Fruit fly (Drosophila melanogaster) whole organism, embryonic: ENCODE measurements around the gene CG34126.

Experiments used
- Abd-B ChIP-seq: fragments of 200-800 bp; sonication (Bioruptor generic); optimal IDR thresholded peaks from 2 replicates; lab custom pipeline; 2018; ENCODE audit warnings: missing biosample characterization, mild to moderate bottlenecking, missing genetic modification characterization, moderate library complexity
- Bdp1 ChIP-seq: fragments of 200-800 bp; sonication (Bioruptor generic); optimal IDR thresholded peaks from 3 replicates; lab custom pipeline; 2016; ENCODE audit warnings: missing biosample characterization, missing genetic modification characterization
- CG10209 ChIP-seq: fragments of 200-800 bp; sonication (Bioruptor generic); optimal IDR thresholded peaks from 3 replicates; lab custom pipeline; 2017; ENCODE audit warnings: missing biosample characterization, mild to moderate bottlenecking, missing genetic modification characterization, missing genetic modification reagents
- CG10274 ChIP-seq: fragments of 200-800 bp; sonication (Bioruptor generic); optimal IDR thresholded peaks from 3 replicates; lab custom pipeline; 2017; ENCODE audit warnings: missing biosample characterization, mild to moderate bottlenecking, missing genetic modification characterization
- CG10565 ChIP-seq: fragments of 200-800 bp; sonication (Bioruptor generic); optimal IDR thresholded peaks from 3 replicates; lab custom pipeline; 2016; ENCODE audit warnings: missing biosample characterization, mild to moderate bottlenecking, missing genetic modification characterization
- CG11247 ChIP-seq: fragments of 200-800 bp; sonication (Bioruptor generic); IDR thresholded peaks from 2 replicates; pipeline ENCODE4 v1.3.6; 2022; ENCODE audit warnings: missing biosample characterization, missing genetic modification characterization
- CG11560 ChIP-seq: fragments of 200-800 bp; sonication (Bioruptor generic); IDR thresholded peaks from 3 replicates; pipeline ENCODE4 v1.3.6; 2022; ENCODE audit warnings: missing biosample characterization, missing genetic modification characterization
- CG12219 ChIP-seq: fragments of 200-800 bp; sonication (Bioruptor generic); optimal IDR thresholded peaks from 3 replicates; lab custom pipeline; 2018; ENCODE audit warnings: missing biosample characterization, mild to moderate bottlenecking, missing genetic modification characterization
- CG12236 ChIP-seq: fragments of 200-800 bp; sonication (Bioruptor generic); optimal IDR thresholded peaks from 2 replicates; lab custom pipeline; 2016; ENCODE audit warnings: missing biosample characterization, missing genetic modification characterization
- CG13296 ChIP-seq: fragments of 200-800 bp; sonication (Bioruptor generic); optimal IDR thresholded peaks from 3 replicates; lab custom pipeline; 2018; ENCODE audit warnings: missing biosample characterization, mild to moderate bottlenecking, missing genetic modification characterization
- CG16815 ChIP-seq: fragments of 200-800 bp; sonication (Bioruptor generic); optimal IDR thresholded peaks from 3 replicates; lab custom pipeline; 2017; ENCODE audit warnings: missing biosample characterization, mild to moderate bottlenecking, missing genetic modification characterization
- CG17802 ChIP-seq: fragments of 200-800 bp; sonication (Bioruptor generic); optimal IDR thresholded peaks from 2 replicates; lab custom pipeline; 2018; ENCODE audit warnings: missing biosample characterization, mild to moderate bottlenecking, missing genetic modification characterization, moderate library complexity
- CG1792 ChIP-seq: fragments of 200-800 bp; sonication (Bioruptor generic); optimal IDR thresholded peaks from 2 replicates; lab custom pipeline; 2016; ENCODE audit warnings: missing biosample characterization, missing genetic modification characterization
- CG30020 ChIP-seq: fragments of 200-800 bp; optimal IDR thresholded peaks from 2 replicates; lab custom pipeline; 2019; ENCODE audit warnings: missing biosample characterization, mild to moderate bottlenecking, missing genetic modification characterization, moderate library complexity
- CG31388 ChIP-seq: fragments of 200-800 bp; sonication (Bioruptor generic); optimal IDR thresholded peaks from 2 replicates; lab custom pipeline; 2016; ENCODE audit warnings: missing biosample characterization, missing genetic modification characterization
- CG33557 ChIP-seq: fragments of 200-800 bp; sonication (Bioruptor generic); optimal IDR thresholded peaks from 2 replicates; lab custom pipeline; 2019; ENCODE audit warnings: missing biosample characterization, mild to moderate bottlenecking, missing genetic modification characterization, moderate library complexity
- CG4617 ChIP-seq: fragments of 200-800 bp; sonication (Bioruptor generic); optimal IDR thresholded peaks from 3 replicates; lab custom pipeline; 2016; ENCODE audit warnings: missing biosample characterization, missing genetic modification characterization, borderline replicate concordance
- CG4854 ChIP-seq: fragments of 200-800 bp; sonication (Bioruptor generic); optimal IDR thresholded peaks from 2 replicates; lab custom pipeline; 2016; ENCODE audit warnings: missing biosample characterization, missing genetic modification characterization, inconsistent platforms
- CG7786 ChIP-seq: fragments of 200-800 bp; sonication (Bioruptor generic); optimal IDR thresholded peaks from 2 replicates; lab custom pipeline; 2016; ENCODE audit warnings: missing biosample characterization, missing genetic modification characterization
- CG8281 ChIP-seq: fragments of 200-800 bp; sonication (Bioruptor generic); optimal IDR thresholded peaks from 2 replicates; lab custom pipeline; 2018; ENCODE audit warnings: missing biosample characterization, mild to moderate bottlenecking, missing genetic modification characterization, moderate library complexity
- CG8359 ChIP-seq: fragments of 200-800 bp; sonication (Bioruptor generic); optimal IDR thresholded peaks from 2 replicates; lab custom pipeline; 2017; ENCODE audit warnings: missing biosample characterization, mild to moderate bottlenecking, missing genetic modification characterization, borderline replicate concordance
- CTCF ChIP-seq: fragments of 200-800 bp; sonication (Bioruptor generic); optimal IDR thresholded peaks from 2 replicates; lab custom pipeline; 2017; ENCODE audit warnings: missing biosample characterization, mild to moderate bottlenecking, missing genetic modification characterization, moderate library complexity
- Deaf1 ChIP-seq: fragments of 200-800 bp; optimal IDR thresholded peaks from 3 replicates; lab custom pipeline; 2019; ENCODE audit warnings: missing biosample characterization, mild to moderate bottlenecking, missing genetic modification characterization, moderate library complexity
- Fer1 ChIP-seq: fragments of 200-800 bp; sonication (Bioruptor generic); optimal IDR thresholded peaks from 2 replicates; lab custom pipeline; 2017; ENCODE audit warnings: missing biosample characterization, mild to moderate bottlenecking, missing genetic modification characterization
- HLH3B ChIP-seq: fragments of 200-800 bp; sonication (Bioruptor generic); IDR thresholded peaks from 2 replicates; pipeline ENCODE4 v1.3.6; 2022; ENCODE audit warnings: missing biosample characterization, missing genetic modification characterization
- Hmx ChIP-seq: fragments of 200-800 bp; sonication (Bioruptor generic); optimal IDR thresholded peaks from 2 replicates; lab custom pipeline; 2016; ENCODE audit warnings: missing biosample characterization, missing genetic modification characterization
- NC2α ChIP-seq: fragments of 200-800 bp; sonication (Bioruptor generic); optimal IDR thresholded peaks from 2 replicates; lab custom pipeline; 2016; ENCODE audit warnings: missing biosample characterization, missing genetic modification characterization
- Scr ChIP-seq: fragments of 200-800 bp; sonication (Bioruptor generic); IDR thresholded peaks from 2 replicates; pipeline ENCODE4 v1.3.6; 2022; ENCODE audit warnings: missing biosample characterization, missing genetic modification characterization; ENCODE audit not compliant: partially characterized antibody
- Spps ChIP-seq: fragments of 200-800 bp; sonication (Bioruptor generic); optimal IDR thresholded peaks from 2 replicates; lab custom pipeline; 2018; ENCODE audit warnings: missing biosample characterization, mild to moderate bottlenecking, missing genetic modification characterization
- Xbp1 ChIP-seq: fragments of 200-800 bp; sonication (Bioruptor generic); optimal IDR thresholded peaks from 3 replicates; lab custom pipeline; 2016; ENCODE audit warnings: missing biosample characterization, mild to moderate bottlenecking, missing genetic modification characterization
- amos ChIP-seq: fragments of 200-800 bp; sonication (Bioruptor generic); IDR thresholded peaks from 2 replicates; pipeline ENCODE4 v1.3.6; 2022; ENCODE audit warnings: missing biosample characterization, missing genetic modification characterization; ENCODE audit not compliant: partially characterized antibody
- ase ChIP-seq: fragments of 200-800 bp; sonication (Bioruptor generic); IDR thresholded peaks from 3 replicates; pipeline ENCODE4 v1.3.6; 2022; ENCODE audit warnings: missing biosample characterization, missing genetic modification characterization
- ash1 ChIP-seq: fragments of 200-800 bp; sonication (Bioruptor generic); optimal IDR thresholded peaks from 2 replicates; lab custom pipeline; 2018; ENCODE audit warnings: missing biosample characterization, mild to moderate bottlenecking, missing genetic modification characterization
- bsh ChIP-seq, 2 experiments: fragments of 200-800 bp; sonication (Bioruptor generic); optimal IDR thresholded peaks; 2 replicates each; lab custom pipeline; 2017 to 2018; ENCODE audit warnings: mild to moderate bottlenecking in 2 of 2, missing biosample characterization in 2 of 2, missing genetic modification characterization in 2 of 2, moderate library complexity in 1 of 2
- btn ChIP-seq: fragments of 200-800 bp; sonication (Bioruptor generic); optimal IDR thresholded peaks from 2 replicates; lab custom pipeline; 2016; ENCODE audit warnings: missing biosample characterization, missing genetic modification characterization
- chm ChIP-seq: fragments of 200-800 bp; sonication (Bioruptor generic); IDR thresholded peaks from 2 replicates; pipeline ENCODE4 v1.3.6; 2022; ENCODE audit warnings: missing biosample characterization, missing genetic modification characterization
- cwo ChIP-seq: fragments of 200-800 bp; sonication (Bioruptor generic); optimal IDR thresholded peaks from 3 replicates; lab custom pipeline; 2017; ENCODE audit warnings: missing biosample characterization, missing genetic modification characterization, mild to moderate bottlenecking, moderate library complexity, missing genetic modification reagents
- gem ChIP-seq: fragments of 200-800 bp; sonication (Bioruptor generic); optimal IDR thresholded peaks from 2 replicates; lab custom pipeline; 2019; ENCODE audit warnings: missing biosample characterization, mild to moderate bottlenecking, missing genetic modification characterization, moderate library complexity
- gfzf ChIP-seq: fragments of 200-800 bp; sonication (Bioruptor generic); optimal IDR thresholded peaks from 2 replicates; lab custom pipeline; 2016; ENCODE audit warnings: missing biosample characterization, mild to moderate bottlenecking, missing genetic modification characterization, moderate library complexity
- gro ChIP-seq: fragments of 200-800 bp; sonication (Bioruptor generic); optimal IDR thresholded peaks from 2 replicates; lab custom pipeline; 2016; ENCODE audit warnings: missing biosample characterization, missing genetic modification characterization
- gsb-n ChIP-seq: fragments of 200-800 bp; sonication (Bioruptor generic); optimal IDR thresholded peaks from 3 replicates; lab custom pipeline; 2018; ENCODE audit warnings: missing biosample characterization, mild to moderate bottlenecking, missing genetic modification characterization
- gt ChIP-seq: fragments of 200-800 bp; sonication (Bioruptor generic); IDR thresholded peaks from 2 replicates; pipeline ENCODE4 v1.3.6; 2022; ENCODE audit warnings: missing biosample characterization, missing genetic modification characterization
- hb ChIP-seq: fragments of 200-800 bp; sonication (Bioruptor generic); IDR thresholded peaks from 3 replicates; pipeline ENCODE4 v1.3.6; 2022; ENCODE audit warnings: missing biosample characterization, missing genetic modification characterization; ENCODE audit not compliant: partially characterized antibody
- kni ChIP-seq: fragments of 200-800 bp; sonication (Bioruptor generic); optimal IDR thresholded peaks from 3 replicates; lab custom pipeline; 2017; ENCODE audit warnings: mild to moderate bottlenecking, missing biosample characterization, missing genetic modification reagents, missing genetic modification characterization
- onecut ChIP-seq: fragments of 200-800 bp; sonication (Bioruptor generic); IDR thresholded peaks from 2 replicates; pipeline ENCODE4 v1.3.6; 2022; ENCODE audit warnings: missing biosample characterization, missing genetic modification characterization
- org-1 ChIP-seq: fragments of 200-800 bp; sonication (Bioruptor generic); optimal IDR thresholded peaks from 2 replicates; lab custom pipeline; 2017; ENCODE audit warnings: missing biosample characterization, missing genetic modification characterization
- pita ChIP-seq: fragments of 200-800 bp; sonication (Bioruptor generic); optimal IDR thresholded peaks from 2 replicates; lab custom pipeline; 2017; ENCODE audit warnings: missing biosample characterization, mild to moderate bottlenecking, missing genetic modification characterization
- tio ChIP-seq: fragments of 200-800 bp; sonication (Bioruptor generic); optimal IDR thresholded peaks from 2 replicates; lab custom pipeline; 2017; ENCODE audit warnings: missing biosample characterization, missing genetic modification characterization, inconsistent platforms
- unc-4 ChIP-seq: fragments of 200-800 bp; sonication (Bioruptor generic); IDR thresholded peaks from 2 replicates; pipeline ENCODE4 v1.3.6; 2022; ENCODE audit warnings: missing biosample characterization, missing genetic modification characterization; ENCODE audit not compliant: partially characterized antibody

The CG34126 gene

dm6 chr2L:5000287-5000871 is 19.0 kb downstream of the CG34126 start (continued):
- TF ChIP-seq gro (peak; percentile 17), ash1 (GFP tag; lab: Kevin White, UChicago) (no peak), Scr (GFP tag; lab: Robert Waterston, UW) (no peak), CG33557 (GFP tag; lab: Kevin White, UChicago) (peak; percentile 96), chm (peak; percentile 87), CG10209 (GFP tag; lab: Kevin White, UChicago) (peak; percentile 83), gem (tag; lab: Kevin White, UChicago) (peak; percentile 94), unc-4 (GFP tag; lab: Robert Waterston, UW) (no peak), CG30020 (tag; lab: Kevin White, UChicago) (peak; percentile 60), CG16815 (GFP tag; lab: Kevin White, UChicago) (peak; percentile 90), CG31388 (no peak), CG4617 (peak; percentile 34), CG8359 (GFP tag; lab: Kevin White, UChicago) (peak; percentile 68), ase (GFP tag; lab: Robert Waterston, UW) (peak; percentile 48; the same call in 2 of the 3 replicates), kni (peak; percentile 78), Abd-B (GFP tag; lab: Kevin White, UChicago) (peak; percentile 68), CG1792 (GFP tag; lab: Kevin White, UChicago) (peak; percentile 9), Xbp1 (GFP tag; lab: Kevin White, UChicago) (peak; percentile 79), btn (GFP tag; lab: Kevin White, UChicago) (no peak), CG7786 (GFP tag; lab: Kevin White, UChicago) (peak; percentile 79), Bdp1 (GFP tag; lab: Kevin White, UChicago) (peak; percentile 48), CG12219 (peak; percentile 64), CG12236 (GFP tag; lab: Kevin White, UChicago) (peak; percentile 63), CTCF (GFP tag; lab: Kevin White, UChicago) (peak; percentile 20), org-1 (GFP tag; lab: Kevin White, UChicago) (peak; percentile 78), tio (GFP tag; lab: Kevin White, UChicago) (peak; percentile 85), NC2α (GFP tag; lab: Kevin White, UChicago) (no peak), pita (GFP tag; lab: Kevin White, UChicago) (no peak), CG11247 (GFP tag; lab: Robert Waterston, UW) (peak; percentile 59), Deaf1 (peak; percentile 85), CG8281 (tag; lab: Kevin White, UChicago) (peak; percentile 57), gfzf (GFP tag; lab: Kevin White, UChicago) (no peak), CG13296 (GFP tag; lab: Kevin White, UChicago) (peak; percentile 81), gt (GFP tag; lab: Robert Waterston, UW) (no peak), cwo (GFP tag; lab: Kevin White, UChicago) (peak; percentile 74), hb (GFP tag; lab: Robert Waterston, UW) (no peak), Spps (tag; lab: Kevin White, UChicago) (peak; percentile 55), Hmx (GFP tag; lab: Kevin White, UChicago) (peak; percentile 69), Fer1 (GFP tag; lab: Kevin White, UChicago) (peak; percentile 86), HLH3B (peak; percentile 84), onecut (GFP tag; lab: Robert Waterston, UW) (peak; percentile 79), gsb-n (tag; lab: Kevin White, UChicago) (peak; percentile 73), CG17802 (tag; lab: Kevin White, UChicago) (peak; percentile 33), amos (GFP tag; lab: Robert Waterston, UW) (no peak), CG10565 (GFP tag; lab: Kevin White, UChicago) (no peak), CG11560 (peak; percentile 55; the same call in 2 of the 3 replicates), CG10274 (GFP tag; lab: Kevin White, UChicago) (peak; percentile 38), bsh (GFP tag; optimal IDR thresholded peaks at IDR 0.05; lab: Kevin White, UChicago) (peak; percentile 75 to 83), CG4854 (GFP tag; lab: Kevin White, UChicago) (peak; percentile 49)
